Worm (Caenorhabditis elegans): ENCODE results near the gene R102.6.

ce11 chrIV:10699660-10700059 is 6.3 kb downstream of the R102.6 start, which contains the start of gene R102.11:
- no peak for TF ChIP-seq vab-15 (tag; optimal IDR thresholded peaks at IDR 0.05)
- TF ChIP-seq unc-86 (tag; optimal IDR thresholded peaks at IDR 0.05) = no peak
- no peak for TF ChIP-seq jun-1 (tag; optimal IDR thresholded peaks at IDR 0.05)
- no peak for TF ChIP-seq ama-1 (optimal IDR thresholded peaks at IDR 0.05)
- TF ChIP-seq sptf-1 (tag; optimal IDR thresholded peaks at IDR 0.05) = no peak
- TF ChIP-seq fkh-10 (GFP tag; optimal IDR thresholded peaks at IDR 0.05) = no peak
- TF ChIP-seq nhr-77 (tag; optimal IDR thresholded peaks at IDR 0.05) = no peak
- no peak for TF ChIP-seq ztf-11 (tag; optimal IDR thresholded peaks at IDR 0.05)
- no peak for TF ChIP-seq isw-1 (GFP tag; IDR thresholded peaks at IDR 0.05)
- TF ChIP-seq nhr-84 (tag; optimal IDR thresholded peaks at IDR 0.05) = no peak
- TF ChIP-seq hlh-4 (tag; optimal IDR thresholded peaks at IDR 0.05) = no peak

Data from whole organism, L1 larva.